Worm (Caenorhabditis elegans): Measurements from ENCODE around the gene tag-65.

- no peak for TF ChIP-seq ref-1 (GFP tag; conservative IDR thresholded peaks at IDR 0.05)
- no peak for TF ChIP-seq cog-1 (tag; optimal IDR thresholded peaks at IDR 0.05)
- no peak for TF ChIP-seq klf-2 (GFP tag; conservative IDR thresholded peaks at IDR 0.05)
- no peak for TF ChIP-seq tab-1 (GFP tag; IDR thresholded peaks at IDR 0.05)
- TF ChIP-seq T22C8.4 (GFP tag; IDR thresholded peaks at IDR 0.05) = no peak
These were observed 26.1 kb downstream of the tag-65 start for ce11 chrV:13652322-13652721.
